Fruit fly (Drosophila melanogaster): ENCODE measurements around the gene miple1.

Gene miple1

DNA sequence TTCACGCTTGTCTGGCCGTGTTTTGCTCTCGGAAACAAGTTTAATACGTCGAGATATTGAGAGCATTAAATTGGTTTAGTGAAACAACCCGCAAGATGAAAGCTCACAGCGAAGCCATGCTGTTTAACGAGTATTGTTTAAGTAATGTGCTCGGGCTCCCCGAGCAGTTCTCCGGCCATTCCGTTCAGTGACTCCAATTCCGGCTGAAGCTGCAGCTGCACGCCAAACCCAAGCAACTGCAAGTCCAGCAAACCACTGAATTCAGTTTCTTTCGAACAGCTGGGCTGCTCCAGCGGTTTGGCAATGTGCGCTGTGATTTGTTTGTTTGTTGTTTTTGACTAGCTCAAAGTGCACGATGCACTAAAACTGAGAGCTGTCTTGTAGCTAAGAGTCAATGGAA is 48.0 kb downstream of the miple1 start:
- TF ChIP-seq Hr78 (GFP tag; optimal IDR thresholded peaks at IDR 0.05), result no peak
- TF ChIP-seq psq (GFP tag; optimal IDR thresholded peaks at IDR 0.05), result no peak
- no peak for TF ChIP-seq Abd-B (GFP tag; optimal IDR thresholded peaks at IDR 0.05)
- no peak for TF ChIP-seq usp (GFP tag; optimal IDR thresholded peaks at IDR 0.05)
- TF ChIP-seq CG32264 (GFP tag; optimal IDR thresholded peaks at IDR 0.05), result no peak
- TF ChIP-seq Hnf4 (GFP tag; optimal IDR thresholded peaks at IDR 0.05), result no peak
- TF ChIP-seq h (GFP tag; optimal IDR thresholded peaks at IDR 0.05), result no peak
- no peak for TF ChIP-seq lola (GFP tag; optimal IDR thresholded peaks at IDR 0.05)
- TF ChIP-seq dsf (GFP tag; optimal IDR thresholded peaks at IDR 0.05; ENCODE audit: borderline replicate concordance), result no peak
- no peak for TF ChIP-seq ey (GFP tag; optimal IDR thresholded peaks at IDR 0.05)
- no peak for TF ChIP-seq CrebA (GFP tag; optimal IDR thresholded peaks at IDR 0.05; ENCODE audit: borderline replicate concordance)

DNA sequence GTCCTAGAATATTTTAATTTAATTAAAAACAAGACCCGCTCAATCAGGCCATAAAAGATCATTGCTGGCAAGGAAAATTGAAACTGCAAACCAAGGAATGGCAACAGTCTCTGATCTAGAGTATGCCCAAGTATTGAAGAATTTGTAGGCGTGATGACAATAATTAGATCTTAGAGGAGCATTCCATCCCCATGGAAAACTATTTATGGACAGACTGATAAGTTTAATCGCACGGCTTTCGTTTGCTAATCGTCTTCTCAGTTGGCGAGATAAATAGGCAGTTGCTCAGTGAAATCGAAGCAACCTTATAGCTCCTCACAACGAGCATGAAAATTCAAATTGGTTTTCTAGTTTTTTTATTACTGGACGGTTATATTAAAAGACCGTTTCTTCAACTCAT is 49.7 kb downstream of the miple1 start, which contains the start of gene ddbt:
TSS of gene ddbt (plus strand) at position 301 of the 400 bp plus-strand sequence.
- no peak for TF ChIP-seq Hr83 (GFP tag; optimal IDR thresholded peaks at IDR 0.05; ENCODE audit: poor library complexity, severe bottlenecking)
- TF ChIP-seq GATAd (GFP tag; optimal IDR thresholded peaks at IDR 0.05), result no peak
- no peak for TF ChIP-seq Hnf4 (GFP tag; optimal IDR thresholded peaks at IDR 0.05)
- no peak for TF ChIP-seq dmrt93B (GFP tag; optimal IDR thresholded peaks at IDR 0.05)
- no peak for TF ChIP-seq Mio (GFP tag; optimal IDR thresholded peaks at IDR 0.05)
- no peak for TF ChIP-seq fru (GFP tag; optimal IDR thresholded peaks at IDR 0.05)
- TF ChIP-seq CG9705 (GFP tag; optimal IDR thresholded peaks at IDR 0.05), result no peak
- no peak for TF ChIP-seq Dfd (GFP tag; optimal IDR thresholded peaks at IDR 0.05)
- no peak for TF ChIP-seq Rel (GFP tag; optimal IDR thresholded peaks at IDR 0.05)
- no peak for TF ChIP-seq Rel (tag; optimal IDR thresholded peaks at IDR 0.05)
- no peak for TF ChIP-seq CG32264 (GFP tag; optimal IDR thresholded peaks at IDR 0.05)
- no peak for TF ChIP-seq dsf (GFP tag; optimal IDR thresholded peaks at IDR 0.05; ENCODE audit: borderline replicate concordance)
- TF ChIP-seq N (GFP tag; optimal IDR thresholded peaks at IDR 0.05), result no peak
- no peak for TF ChIP-seq rgr (GFP tag; optimal IDR thresholded peaks at IDR 0.05)
- no peak for TF ChIP-seq br (GFP tag; optimal IDR thresholded peaks at IDR 0.05)

DNA sequence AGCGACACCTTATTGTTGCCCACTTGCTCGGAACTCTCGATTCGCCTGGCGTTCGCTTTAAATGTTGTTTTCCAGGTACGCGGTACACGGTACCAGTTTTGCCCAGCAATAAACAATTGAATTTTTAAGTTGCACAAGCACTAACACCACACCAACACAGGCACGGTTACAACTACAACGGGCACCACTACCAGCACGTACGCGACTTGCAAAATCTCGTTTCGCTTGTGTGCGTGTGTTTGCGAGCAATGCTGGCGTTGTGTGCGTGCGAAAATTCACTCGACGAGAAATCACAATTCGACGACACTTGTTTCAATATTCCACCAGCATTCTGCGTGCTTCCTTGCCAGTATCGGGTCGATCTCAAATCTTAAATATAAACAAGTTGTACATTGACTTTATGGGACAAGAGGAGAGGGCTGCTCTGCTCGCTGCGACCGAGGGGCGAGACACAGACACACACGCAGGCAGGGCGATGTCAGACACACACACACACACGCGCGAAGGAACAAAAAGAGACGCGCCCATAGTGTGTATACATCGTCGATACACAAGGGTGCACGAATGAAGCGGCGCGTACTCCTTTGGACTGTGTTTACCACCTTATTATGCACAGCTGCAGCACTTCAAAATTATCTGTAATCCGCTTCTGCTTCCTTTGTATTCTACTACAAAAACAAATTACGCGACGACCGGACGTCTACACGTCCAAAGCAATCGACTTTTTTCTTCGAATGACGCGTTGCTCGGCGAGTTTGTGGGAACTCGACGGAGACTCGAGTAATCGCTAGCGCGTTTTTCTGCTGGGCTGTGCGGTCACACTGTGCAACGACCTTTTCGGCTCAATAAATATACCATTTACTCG is 52.3 kb downstream of the miple1 start, which contains the start of gene fwd:
TSS of gene fwd (minus strand) at position 740 of the 865 bp plus-strand sequence.
- TF ChIP-seq brk (GFP tag; optimal IDR thresholded peaks at IDR 0.05) (no peak), Hr83 (GFP tag; optimal IDR thresholded peaks at IDR 0.05; ENCODE audit: poor library complexity, severe bottlenecking) (peak; percentile 64), Sp1 (GFP tag; optimal IDR thresholded peaks at IDR 0.05) (peak; percentile 49), Abd-B (GFP tag; optimal IDR thresholded peaks at IDR 0.05) (peak; percentile 78), GATAd (GFP tag; optimal IDR thresholded peaks at IDR 0.05) (no peak), HLH106 (tag; optimal IDR thresholded peaks at IDR 0.05) (peak; percentile 16), rgr (GFP tag; optimal IDR thresholded peaks at IDR 0.05) (peak; percentile 22), woc (GFP tag; optimal IDR thresholded peaks at IDR 0.05) (no peak), dl (GFP tag; optimal IDR thresholded peaks at IDR 0.05; ENCODE audit: insufficient read depth in 1 of 2, partially characterized antibody in 2 of 2) (no peak), fru (GFP tag; optimal IDR thresholded peaks at IDR 0.05) (peak; percentile 11), Hnf4 (GFP tag; optimal IDR thresholded peaks at IDR 0.05) (peak; percentile 22), h (GFP tag; optimal IDR thresholded peaks at IDR 0.05) (peak; percentile 31), Myc (optimal IDR thresholded peaks at IDR 0.05) (peak; percentile 66), Mio (GFP tag; optimal IDR thresholded peaks at IDR 0.05) (no peak), Hr78 (GFP tag; optimal IDR thresholded peaks at IDR 0.05) (no peak), Dif (GFP tag; optimal IDR thresholded peaks at IDR 0.05; ENCODE audit: partially characterized antibody) (no peak), pan (optimal IDR thresholded peaks at IDR 0.05) (no peak), lola (GFP tag; optimal IDR thresholded peaks at IDR 0.05) (no peak), Dfd (GFP tag; optimal IDR thresholded peaks at IDR 0.05) (no peak), foxo (GFP tag; optimal IDR thresholded peaks at IDR 0.05) (peak in 1 of 2 experiments; percentile 9), ey (GFP tag; optimal IDR thresholded peaks at IDR 0.05) (no peak), OdsH (GFP tag; optimal IDR thresholded peaks at IDR 0.05) (no peak), N (GFP tag; optimal IDR thresholded peaks at IDR 0.05) (peak; percentile 90), dmrt93B (GFP tag; optimal IDR thresholded peaks at IDR 0.05) (no peak), tai (GFP tag; optimal IDR thresholded peaks at IDR 0.05) (no peak), Jra (GFP tag; optimal IDR thresholded peaks at IDR 0.05) (peak; percentile 30), psq (GFP tag; optimal IDR thresholded peaks at IDR 0.05) (no peak), jim (GFP tag; optimal IDR thresholded peaks at IDR 0.05) (no peak), sage (GFP tag; optimal IDR thresholded peaks at IDR 0.05) (no peak), CG32264 (GFP tag; optimal IDR thresholded peaks at IDR 0.05) (no peak), Rel (GFP tag; optimal IDR thresholded peaks at IDR 0.05) (peak; percentile 31), Rel (tag; optimal IDR thresholded peaks at IDR 0.05) (peak; percentile 34)

Measured in whole organism, wandering third instar larva.